Fruit fly (Drosophila melanogaster) whole organism, embryonic: ENCODE data around the gene pall.

ENCODE experiments used
- Adf1 ChIP-seq: fragments of 200-800 bp; sonication (Bioruptor generic); IDR thresholded peaks from 2 replicates; pipeline ENCODE4 v1.3.6; 2022; ENCODE audit warnings: missing biosample characterization, missing genetic modification characterization
- B-H2 ChIP-seq: fragments of 200-800 bp; sonication (Bioruptor generic); optimal IDR thresholded peaks from 2 replicates; lab custom pipeline; 2018; ENCODE audit warnings: missing biosample characterization, mild to moderate bottlenecking, missing genetic modification characterization
- C15 ChIP-seq: fragments of 200-800 bp; sonication (Bioruptor generic); IDR thresholded peaks from 3 replicates; pipeline ENCODE4 v1.3.6; 2022; ENCODE audit warnings: missing biosample characterization, missing genetic modification characterization
- CG10209 ChIP-seq: fragments of 200-800 bp; sonication (Bioruptor generic); optimal IDR thresholded peaks from 3 replicates; lab custom pipeline; 2017; ENCODE audit warnings: missing biosample characterization, mild to moderate bottlenecking, missing genetic modification characterization, missing genetic modification reagents
- CG10366 ChIP-seq: fragments of 200-800 bp; sonication (Bioruptor generic); IDR thresholded peaks from 2 replicates; pipeline ENCODE4 v1.3.6; 2022; ENCODE audit warnings: missing biosample characterization, missing genetic modification characterization
- CG10543 ChIP-seq: fragments of 200-800 bp; sonication (Bioruptor generic); optimal IDR thresholded peaks from 3 replicates; lab custom pipeline; 2017; ENCODE audit warnings: missing biosample characterization, mild to moderate bottlenecking, missing genetic modification characterization, moderate library complexity
- CG10654 ChIP-seq: fragments of 200-800 bp; sonication (Bioruptor generic); optimal IDR thresholded peaks from 2 replicates; lab custom pipeline; 2016; ENCODE audit warnings: missing biosample characterization, missing genetic modification characterization
- CG10959 ChIP-seq: fragments of 200-800 bp; sonication (Bioruptor generic); IDR thresholded peaks from 2 replicates; pipeline ENCODE4 v1.3.6; 2022; ENCODE audit warnings: missing biosample characterization, missing genetic modification characterization
- CG13624 ChIP-seq: fragments of 200-800 bp; sonication (Bioruptor generic); optimal IDR thresholded peaks from 2 replicates; lab custom pipeline; 2016; ENCODE audit warnings: missing biosample characterization, missing genetic modification characterization
- CG14441 ChIP-seq: fragments of 200-800 bp; sonication (Bioruptor generic); IDR thresholded peaks from 2 replicates; pipeline ENCODE4 v1.3.6; 2022; ENCODE audit warnings: missing biosample characterization, missing genetic modification characterization
- CG17912 ChIP-seq: fragments of 200-800 bp; sonication (Bioruptor generic); optimal IDR thresholded peaks from 2 replicates; lab custom pipeline; 2018; ENCODE audit warnings: missing biosample characterization, mild to moderate bottlenecking, missing genetic modification characterization
- CG2678 ChIP-seq: fragments of 200-800 bp; sonication (Bioruptor generic); optimal IDR thresholded peaks from 3 replicates; lab custom pipeline; 2019; ENCODE audit warnings: missing biosample characterization, mild to moderate bottlenecking, missing genetic modification characterization, moderate library complexity
- CG42726 ChIP-seq: fragments of 200-800 bp; sonication (Bioruptor generic); IDR thresholded peaks from 2 replicates; pipeline ENCODE4 v1.3.6; 2022; ENCODE audit warnings: missing biosample characterization, missing genetic modification characterization; ENCODE audit not compliant: partially characterized antibody
- CG6813 ChIP-seq: fragments of 200-800 bp; sonication (Bioruptor generic); optimal IDR thresholded peaks from 2 replicates; lab custom pipeline; 2017; ENCODE audit warnings: missing biosample characterization, missing genetic modification characterization, mild to moderate bottlenecking, moderate library complexity, missing genetic modification reagents
- CG8089 ChIP-seq: fragments of 200-800 bp; sonication (Bioruptor generic); optimal IDR thresholded peaks from 3 replicates; lab custom pipeline; 2016; ENCODE audit warnings: missing biosample characterization, missing genetic modification characterization
- CG8281 ChIP-seq: fragments of 200-800 bp; sonication (Bioruptor generic); optimal IDR thresholded peaks from 2 replicates; lab custom pipeline; 2018; ENCODE audit warnings: missing biosample characterization, mild to moderate bottlenecking, missing genetic modification characterization, moderate library complexity
- CG8765 ChIP-seq: fragments of 200-800 bp; sonication (Bioruptor generic); IDR thresholded peaks from 2 replicates; pipeline ENCODE4 v1.3.6; 2022; ENCODE audit warnings: missing biosample characterization, missing genetic modification characterization
- CG9215 ChIP-seq: fragments of 200-800 bp; sonication (Bioruptor generic); IDR thresholded peaks from 2 replicates; pipeline ENCODE4 v1.3.6; 2022; ENCODE audit warnings: missing biosample characterization, missing genetic modification characterization
- CG9727 ChIP-seq: fragments of 200-800 bp; sonication (Bioruptor generic); optimal IDR thresholded peaks from 3 replicates; lab custom pipeline; 2017; ENCODE audit warnings: missing biosample characterization, mild to moderate bottlenecking, missing genetic modification characterization
- CG9797 ChIP-seq: fragments of 200-800 bp; sonication (Bioruptor generic); optimal IDR thresholded peaks from 3 replicates; lab custom pipeline; 2018; ENCODE audit warnings: missing biosample characterization, mild to moderate bottlenecking, missing genetic modification characterization
- CG9932 ChIP-seq: fragments of 200-800 bp; sonication (Bioruptor generic); IDR thresholded peaks from 2 replicates; pipeline ENCODE4 v1.3.6; 2022; ENCODE audit warnings: missing biosample characterization, missing genetic modification characterization
- ERR ChIP-seq: fragments of 200-800 bp; sonication (Bioruptor generic); optimal IDR thresholded peaks from 2 replicates; lab custom pipeline; 2016; ENCODE audit warnings: missing biosample characterization, missing genetic modification characterization
- H2.0 ChIP-seq: fragments of 200-800 bp; sonication (Bioruptor generic); IDR thresholded peaks from 2 replicates; pipeline ENCODE4 v1.3.6; 2022; ENCODE audit warnings: missing biosample characterization, missing genetic modification characterization
- Hsf ChIP-seq: fragments of 200-800 bp; sonication (Bioruptor generic); optimal IDR thresholded peaks from 3 replicates; lab custom pipeline; 2016; ENCODE audit warnings: missing biosample characterization, missing genetic modification characterization
- Meics ChIP-seq: fragments of 200-800 bp; sonication (Bioruptor generic); optimal IDR thresholded peaks from 2 replicates; lab custom pipeline; 2017; ENCODE audit warnings: missing biosample characterization, mild to moderate bottlenecking, missing genetic modification characterization
- NFAT ChIP-seq: fragments of 200-800 bp; sonication (Bioruptor generic); IDR thresholded peaks from 2 replicates; pipeline ENCODE4 v1.3.6; 2022; ENCODE audit warnings: missing biosample characterization, missing genetic modification characterization
- Nf-YB ChIP-seq: fragments of 200-800 bp; sonication (Bioruptor generic); optimal IDR thresholded peaks from 3 replicates; lab custom pipeline; 2019; ENCODE audit warnings: missing biosample characterization, mild to moderate bottlenecking, missing genetic modification characterization, moderate library complexity
- Scr ChIP-seq: fragments of 200-800 bp; sonication (Bioruptor generic); IDR thresholded peaks from 2 replicates; pipeline ENCODE4 v1.3.6; 2022; ENCODE audit warnings: missing biosample characterization, missing genetic modification characterization; ENCODE audit not compliant: partially characterized antibody
- al ChIP-seq: fragments of 200-800 bp; sonication (Bioruptor generic); IDR thresholded peaks from 2 replicates; pipeline ENCODE4 v1.3.6; 2022; ENCODE audit warnings: missing biosample characterization, missing genetic modification characterization
- ap ChIP-seq: fragments of 200-800 bp; sonication (Bioruptor generic); IDR thresholded peaks from 2 replicates; pipeline ENCODE4 v1.3.6; 2022; ENCODE audit warnings: missing biosample characterization, missing genetic modification characterization
- cg ChIP-seq: fragments of 200-800 bp; sonication (Bioruptor generic); optimal IDR thresholded peaks from 3 replicates; lab custom pipeline; 2019; ENCODE audit warnings: missing biosample characterization, mild to moderate bottlenecking, missing genetic modification characterization, moderate library complexity
- chif ChIP-seq, 2 experiments: fragments of 200-800 bp; sonication (Bioruptor generic); optimal IDR thresholded peaks; 3 replicates each; lab custom pipeline; 2016; ENCODE audit warnings: missing biosample characterization in 2 of 2, missing genetic modification characterization in 2 of 2
- chinmo ChIP-seq: fragments of 200-800 bp; sonication (Bioruptor generic); IDR thresholded peaks from 4 replicates; pipeline ENCODE4 v1.3.6; 2022; ENCODE audit warnings: missing biosample characterization, missing genetic modification characterization; ENCODE audit not compliant: partially characterized antibody
- dmrt99B ChIP-seq: fragments of 200-800 bp; sonication (Bioruptor generic); optimal IDR thresholded peaks from 2 replicates; lab custom pipeline; 2018; ENCODE audit warnings: missing biosample characterization, mild to moderate bottlenecking, missing genetic modification characterization, moderate library complexity
- fd102C ChIP-seq: fragments of 200-800 bp; sonication (Bioruptor generic); optimal IDR thresholded peaks from 2 replicates; lab custom pipeline; 2018; ENCODE audit warnings: missing biosample characterization, mild to moderate bottlenecking, missing genetic modification characterization, moderate library complexity
- gce ChIP-seq: fragments of 200-800 bp; sonication (Bioruptor generic); IDR thresholded peaks from 3 replicates; pipeline ENCODE4 v1.3.6; 2022; ENCODE audit warnings: missing biosample characterization, missing genetic modification characterization
- h ChIP-seq: fragments of >200 bp; optimal IDR thresholded peaks from 2 replicates; lab custom pipeline; 2017
- jumu ChIP-seq: fragments of 200-800 bp; sonication (Bioruptor generic); optimal IDR thresholded peaks from 3 replicates; lab custom pipeline; 2016; ENCODE audit warnings: missing biosample characterization, missing genetic modification characterization
- lola ChIP-seq, 3 experiments: fragments of >200 bp in 2 of 3; fragments of 200-800 bp in 1 of 3; sonication (Bioruptor generic) in 1 of 3; optimal IDR thresholded peaks; 2 replicates each; lab custom pipeline; 2017 to 2019; ENCODE audit warnings: missing biosample characterization in 3 of 3, missing genetic modification characterization in 3 of 3, mild to moderate bottlenecking in 1 of 3, moderate library complexity in 1 of 3
- nerfin-1 ChIP-seq: fragments of 200-800 bp; sonication (Bioruptor generic); optimal IDR thresholded peaks from 3 replicates; lab custom pipeline; 2019; ENCODE audit warnings: missing biosample characterization, mild to moderate bottlenecking, missing genetic modification characterization, moderate library complexity
- pros ChIP-seq: fragments of 200-800 bp; sonication (Bioruptor generic); optimal IDR thresholded peaks from 3 replicates; lab custom pipeline; 2019; ENCODE audit warnings: missing biosample characterization, mild to moderate bottlenecking, missing genetic modification characterization, moderate library complexity
- run ChIP-seq: fragments of 200-800 bp; sonication (Bioruptor generic); optimal IDR thresholded peaks from 3 replicates; lab custom pipeline; 2018; ENCODE audit warnings: missing biosample characterization, mild to moderate bottlenecking, missing genetic modification characterization
- seq ChIP-seq: fragments of 200-800 bp; sonication (Bioruptor generic); IDR thresholded peaks from 2 replicates; pipeline ENCODE4 v1.3.6; 2022; ENCODE audit warnings: missing biosample characterization, missing genetic modification characterization
- slp2 ChIP-seq: fragments of 200-800 bp; sonication (Bioruptor generic); optimal IDR thresholded peaks from 2 replicates; lab custom pipeline; 2016; ENCODE audit warnings: missing biosample characterization, missing genetic modification characterization
- sr ChIP-seq: fragments of 200-800 bp; sonication (Bioruptor generic); IDR thresholded peaks from 3 replicates; pipeline ENCODE4 v1.3.6; 2022; ENCODE audit warnings: missing biosample characterization, missing genetic modification characterization
- toy ChIP-seq: fragments of 200-800 bp; sonication (Bioruptor generic); IDR thresholded peaks from 2 replicates; pipeline ENCODE4 v1.3.6; 2022; ENCODE audit warnings: missing biosample characterization, missing genetic modification characterization
- ttk ChIP-seq: fragments of 200-800 bp; sonication (Bioruptor generic); IDR thresholded peaks from 2 replicates; pipeline ENCODE4 v2.1.2; 2022; ENCODE audit warnings: missing biosample characterization, missing genetic modification characterization
- twi ChIP-seq: fragments of 200-800 bp; optimal IDR thresholded peaks from 2 replicates; lab custom pipeline; 2019; ENCODE audit warnings: missing biosample characterization, mild to moderate bottlenecking, missing genetic modification characterization, moderate library complexity
- usp ChIP-seq: fragments of >200 bp; optimal IDR thresholded peaks from 2 replicates; lab custom pipeline; 2017; ENCODE audit warnings: missing biosample characterization, missing genetic modification characterization
- wek ChIP-seq: fragments of 200-800 bp; sonication (Bioruptor generic); optimal IDR thresholded peaks from 3 replicates; lab custom pipeline; 2018; ENCODE audit warnings: missing biosample characterization, mild to moderate bottlenecking, missing genetic modification characterization, moderate library complexity
- zf30C ChIP-seq: fragments of 200-800 bp; sonication (Bioruptor generic); optimal IDR thresholded peaks from 3 replicates; lab custom pipeline; 2018; ENCODE audit warnings: missing biosample characterization, mild to moderate bottlenecking, missing genetic modification characterization

pall gene

DNA sequence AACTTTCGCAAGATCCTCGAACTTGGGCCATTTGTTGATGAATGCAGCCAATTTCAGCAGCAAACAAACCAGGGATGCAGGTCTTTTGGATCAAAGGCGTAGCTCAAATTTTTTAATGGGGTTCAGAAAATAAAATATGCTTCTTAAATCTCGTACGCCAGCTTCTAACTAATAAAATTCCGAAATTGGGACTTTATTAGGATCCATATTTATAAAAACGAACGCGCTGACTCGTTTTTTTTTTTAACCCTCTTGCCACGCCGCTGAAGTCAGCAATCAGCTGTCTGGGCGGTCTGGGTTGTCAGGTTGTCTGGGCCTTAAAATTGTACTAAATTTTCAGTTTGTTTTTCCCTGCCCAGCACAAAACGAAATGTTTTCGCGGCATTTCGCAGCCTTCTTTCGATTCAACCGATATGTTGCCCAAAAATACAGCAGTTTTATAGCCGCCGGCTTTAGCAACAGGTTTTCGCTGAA lies 29.9 kb downstream of the pall start, which contains the start of gene CG3437 (continued):
- TF ChIP-seq C15 (GFP tag; lab: Robert Waterston, UW), result peak; percentile 98
- peak; percentile 99 for TF ChIP-seq CG10959 (GFP tag; lab: Robert Waterston, UW)
- TF ChIP-seq gce (GFP tag; lab: Robert Waterston, UW), result peak; percentile 99
- TF ChIP-seq CG6813 (GFP tag; lab: Kevin White, UChicago), result peak; percentile 99
- TF ChIP-seq CG13624 (GFP tag; lab: Kevin White, UChicago), result peak; percentile 99
- TF ChIP-seq slp2 (GFP tag; lab: Kevin White, UChicago), result peak; percentile 99
- TF ChIP-seq sr (GFP tag; lab: Robert Waterston, UW), result peak; percentile 98
- TF ChIP-seq CG9215 (GFP tag; lab: Robert Waterston, UW), result peak; percentile 99
- peak; percentile 99 for TF ChIP-seq NFAT (GFP tag; lab: Robert Waterston, UW)
- TF ChIP-seq cg (GFP tag; lab: Kevin White, UChicago), result no peak
- peak in 1 of 3 experiments; percentile 97 for TF ChIP-seq lola (GFP tag; optimal IDR thresholded peaks at IDR 0.05; lab: Kevin White, UChicago)
- peak; percentile 99 for TF ChIP-seq H2.0
- TF ChIP-seq CG17912, result peak; percentile 95
- TF ChIP-seq CG8281, result peak; percentile 93
- TF ChIP-seq Hsf (GFP tag; lab: Kevin White, UChicago), result peak; percentile 99
- TF ChIP-seq nerfin-1, result peak; percentile 98
- TF ChIP-seq B-H2 (GFP tag; lab: Kevin White, UChicago), result peak; percentile 99
- peak; percentile 74 for TF ChIP-seq CG9797 (GFP tag; lab: Kevin White, UChicago)
- peak; percentile 99 for TF ChIP-seq ap (GFP tag; lab: Robert Waterston, UW)
- peak; percentile 99 for TF ChIP-seq CG8765 (GFP tag; lab: Robert Waterston, UW)
- TF ChIP-seq ERR, result peak; percentile 97
- TF ChIP-seq Nf-YB, result peak; percentile 87
- TF ChIP-seq chinmo, result 0 out of 4 replicates have a peak, but pooled peaks have one; percentile 57
- peak; percentile 90 for TF ChIP-seq wek
- TF ChIP-seq CG2678 (tag; lab: Kevin White, UChicago), result peak; percentile 99
- TF ChIP-seq CG10366 (GFP tag; lab: Robert Waterston, UW), result peak; percentile 99
- no peak for TF ChIP-seq CG42726
- peak; percentile 98 for TF ChIP-seq CG10654 (GFP tag; lab: Kevin White, UChicago)
- peak; percentile 99 for TF ChIP-seq seq
- TF ChIP-seq h (lab: Kevin White, UChicago), result no peak
- peak; percentile 40 for TF ChIP-seq zf30C (GFP tag; lab: Kevin White, UChicago)
- peak; percentile 99 for TF ChIP-seq al
- peak; percentile 97 for TF ChIP-seq CG10543 (GFP tag; lab: Kevin White, UChicago)
- peak; percentile 99 for TF ChIP-seq CG10209 (GFP tag; lab: Kevin White, UChicago)
- TF ChIP-seq dmrt99B, result peak; percentile 98
- TF ChIP-seq twi, result peak; percentile 93
- peak; percentile 100 for TF ChIP-seq CG14441 (GFP tag; lab: Robert Waterston, UW)
- TF ChIP-seq chif (GFP tag; optimal IDR thresholded peaks at IDR 0.05; lab: Kevin White, UChicago), result peak; percentile 97 to 99
- TF ChIP-seq CG9727 (GFP tag; lab: Kevin White, UChicago), result peak; percentile 98
- no peak for TF ChIP-seq usp (GFP tag; lab: Kevin White, UChicago)
- TF ChIP-seq fd102C, result peak; percentile 82
- TF ChIP-seq CG9932 (GFP tag; lab: Robert Waterston, UW), result peak; percentile 99
- peak; percentile 97 for TF ChIP-seq CG8089 (GFP tag; lab: Kevin White, UChicago)
- TF ChIP-seq Meics, result peak; percentile 99
- TF ChIP-seq pros (GFP tag; lab: Kevin White, UChicago), result peak; percentile 76
- TF ChIP-seq Adf1 (GFP tag; lab: Robert Waterston, UW), result peak; percentile 90
- peak; percentile 94 for TF ChIP-seq run (tag; lab: Kevin White, UChicago)
- TF ChIP-seq Scr, result peak; percentile 29; the same call in 1 of the 2 replicates
- peak; percentile 99 for TF ChIP-seq jumu (GFP tag; lab: Kevin White, UChicago)
- TF ChIP-seq ttk (GFP tag; lab: Robert Waterston, UW), result peak; percentile 99
- TF ChIP-seq toy (GFP tag; lab: Robert Waterston, UW), result peak; percentile 98
